Worm (Caenorhabditis elegans) whole organism, mixed stage, embryonic: ENCODE data around the gene F57B9.8.
A peak's percentile ranks its signal among the peaks of the same experiment; 100 is the strongest.

Source experiments
- M03D4.4 ChIP-seq: sonication (generic microtip); optimal IDR thresholded peaks from 2 replicates; lab custom pipeline; 2017; ENCODE audit warnings: mild to moderate bottlenecking, missing genetic modification characterization, missing compliant biosample characterization
- bed-3 ChIP-seq: fragments of 200-800 bp; sonication (Bioruptor generic); optimal IDR thresholded peaks from 3 replicates; lab custom pipeline; 2018; ENCODE audit warnings: mild to moderate bottlenecking, missing genetic modification characterization, moderate library complexity, missing compliant biosample characterization
- blmp-1 ChIP-seq: fragments of 150-350 bp; optimal IDR thresholded peaks from 2 replicates; lab custom pipeline; 2014; ENCODE audit warnings: missing biosample characterization, missing genetic modification characterization
- ceh-39 ChIP-seq: fragments of 150-350 bp; optimal IDR thresholded peaks from 2 replicates; lab custom pipeline; 2014; ENCODE audit warnings: missing biosample characterization, missing genetic modification characterization
- ces-1 ChIP-seq: fragments of 150-350 bp; optimal IDR thresholded peaks from 2 replicates; lab custom pipeline; 2014; ENCODE audit warnings: missing biosample characterization, missing genetic modification reagents, missing genetic modification characterization
- cnd-1 ChIP-seq: fragments of 200-800 bp; sonication (Bioruptor generic); optimal IDR thresholded peaks from 2 replicates; lab custom pipeline; 2018; ENCODE audit warnings: mild to moderate bottlenecking, missing genetic modification characterization, missing compliant biosample characterization
- drap-1 ChIP-seq: fragments of 200-800 bp; sonication (Bioruptor generic); optimal IDR thresholded peaks from 3 replicates; lab custom pipeline; 2018; ENCODE audit warnings: mild to moderate bottlenecking, missing genetic modification characterization, missing compliant biosample characterization
- elt-1 ChIP-seq: sonication (generic microtip); optimal IDR thresholded peaks from 2 replicates; lab custom pipeline; 2017; ENCODE audit warnings: missing genetic modification characterization, mild to moderate bottlenecking, missing compliant biosample characterization, antibody characterized with exemption, moderate library complexity, borderline replicate concordance; ENCODE audit not compliant: insufficient read depth
- elt-3 ChIP-seq: fragments of 150-350 bp; optimal IDR thresholded peaks from 2 replicates; lab custom pipeline; 2014; ENCODE audit warnings: missing biosample characterization, missing genetic modification characterization
- flh-1 ChIP-seq: fragments of 200-800 bp; sonication (Bioruptor generic); optimal IDR thresholded peaks from 2 replicates; lab custom pipeline; 2018; ENCODE audit warnings: mild to moderate bottlenecking, missing genetic modification characterization, moderate library complexity, missing compliant biosample characterization
- ham-2 ChIP-seq: fragments of 200-800 bp; sonication (Bioruptor generic); optimal IDR thresholded peaks from 2 replicates; lab custom pipeline; 2018; ENCODE audit warnings: mild to moderate bottlenecking, missing genetic modification characterization, missing compliant biosample characterization
- hlh-1 ChIP-seq: fragments of 150-350 bp; optimal IDR thresholded peaks from 2 replicates; lab custom pipeline; 2014; ENCODE audit warnings: missing biosample characterization, missing genetic modification reagents, missing genetic modification characterization
- lin-13 ChIP-seq: fragments of 150-350 bp; optimal IDR thresholded peaks from 2 replicates; lab custom pipeline; 2014; ENCODE audit warnings: missing biosample characterization, missing genetic modification characterization
- lin-32 ChIP-seq: fragments of 200-800 bp; sonication (Bioruptor generic); optimal IDR thresholded peaks from 2 replicates; lab custom pipeline; 2018; ENCODE audit warnings: mild to moderate bottlenecking, missing genetic modification characterization, missing compliant biosample characterization
- lsy-2 ChIP-seq: fragments of 150-350 bp; optimal IDR thresholded peaks from 2 replicates; lab custom pipeline; 2014; ENCODE audit warnings: missing biosample characterization, missing genetic modification characterization
- mab-5 ChIP-seq: fragments of 150-350 bp; optimal IDR thresholded peaks from 2 replicates; lab custom pipeline; 2014; ENCODE audit warnings: missing biosample characterization, missing genetic modification characterization
- mep-1 ChIP-seq: fragments of 150-350 bp; optimal IDR thresholded peaks from 2 replicates; lab custom pipeline; 2017; ENCODE audit warnings: missing biosample characterization, missing genetic modification reagents, missing genetic modification characterization, inconsistent platforms
- mls-2 ChIP-seq: sonication (generic microtip); optimal IDR thresholded peaks from 2 replicates; lab custom pipeline; 2016; ENCODE audit warnings: mild to moderate bottlenecking, missing genetic modification characterization, moderate library complexity, missing compliant biosample characterization
- nhr-12 ChIP-seq: fragments of 150-350 bp; optimal IDR thresholded peaks from 2 replicates; lab custom pipeline; 2014; ENCODE audit warnings: missing biosample characterization, missing genetic modification characterization
- nhr-2 ChIP-seq: fragments of 150-350 bp; optimal IDR thresholded peaks from 2 replicates; lab custom pipeline; 2014; ENCODE audit warnings: missing biosample characterization, missing genetic modification characterization
- nhr-237 ChIP-seq: fragments of 150-350 bp; optimal IDR thresholded peaks from 2 replicates; lab custom pipeline; 2014; ENCODE audit warnings: missing biosample characterization, missing genetic modification characterization
- nhr-28 ChIP-seq: fragments of 150-350 bp; optimal IDR thresholded peaks from 2 replicates; lab custom pipeline; 2014; ENCODE audit warnings: missing biosample characterization, missing genetic modification characterization
- nhr-76 ChIP-seq: sonication (generic microtip); optimal IDR thresholded peaks from 2 replicates; lab custom pipeline; 2017; ENCODE audit warnings: missing biosample characterization, missing genetic modification characterization
- pha-4 ChIP-seq: fragments of 150-350 bp; optimal IDR thresholded peaks from 2 replicates; lab custom pipeline; 2018; ENCODE audit warnings: missing biosample characterization, missing genetic modification reagents, missing genetic modification characterization
- snpc-4 ChIP-seq: fragments of 150-350 bp; optimal IDR thresholded peaks from 2 replicates; lab custom pipeline; 2014; ENCODE audit warnings: missing biosample characterization, missing genetic modification characterization
- sptf-1 ChIP-seq: sonication (generic microtip); optimal IDR thresholded peaks from 2 replicates; lab custom pipeline; 2017; ENCODE audit warnings: mild to moderate bottlenecking, missing genetic modification characterization, moderate library complexity, missing compliant biosample characterization
- unc-120 ChIP-seq: sonication (generic microtip); optimal IDR thresholded peaks from 2 replicates; lab custom pipeline; 2017; ENCODE audit warnings: missing genetic modification characterization, missing compliant biosample characterization; ENCODE audit not compliant: poor library complexity, severe bottlenecking
- zip-8 ChIP-seq: fragments of 150-350 bp; optimal IDR thresholded peaks from 2 replicates; lab custom pipeline; 2014; ENCODE audit warnings: missing biosample characterization, missing genetic modification characterization

F57B9.8 gene

DNA sequence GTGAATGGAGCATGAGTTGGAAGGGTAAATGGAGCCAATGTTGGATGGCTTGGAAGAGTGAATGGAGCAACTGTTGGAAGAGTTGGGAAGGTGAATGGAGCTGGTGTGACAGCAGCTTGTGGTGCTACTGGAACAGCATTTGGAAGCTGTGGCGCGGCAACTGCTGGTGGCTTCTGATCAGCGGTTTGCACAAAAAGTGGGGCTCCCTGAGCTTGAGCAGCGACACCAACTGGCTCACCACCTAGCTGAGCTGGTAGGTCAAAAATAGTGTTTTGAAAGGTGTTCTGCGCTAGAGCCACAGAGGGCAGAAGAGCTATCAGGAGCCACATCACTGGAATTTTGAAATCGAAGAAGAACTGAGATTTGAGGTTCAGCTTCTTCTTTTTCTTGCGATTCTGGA is 10.2 kb upstream of the F57B9.8 start:
- no peak for TF ChIP-seq nhr-76 (tag; lab: Kevin White, UChicago)
- no peak for TF ChIP-seq blmp-1
- TF ChIP-seq sptf-1 (tag; lab: Kevin White, UChicago), result no peak
- no peak for TF ChIP-seq nhr-2 (tag; lab: Kevin White, UChicago)
- TF ChIP-seq mls-2 (tag; lab: Kevin White, UChicago), result no peak
- TF ChIP-seq elt-1 (tag; lab: Kevin White, UChicago), result no peak
- no peak for TF ChIP-seq nhr-28 (tag; lab: Kevin White, UChicago)

ce11 chrIII:6939523-6939922 is 4.4 kb upstream of the F57B9.8 start, which contains the start of gene F57B9.3:
TSS of gene F57B9.3 (plus strand) at chrIII:6939823.
- TF ChIP-seq blmp-1 (no peak), nhr-237 (tag; lab: Kevin White, UChicago) (no peak), snpc-4 (tag; lab: Kevin White, UChicago) (no peak), nhr-12 (tag; lab: Kevin White, UChicago) (no peak), drap-1 (GFP tag; lab: Kevin White, UChicago) (no peak), lin-13 (tag; lab: Kevin White, UChicago) (no peak), unc-120 (tag; lab: Kevin White, UChicago) (no peak), zip-8 (tag; lab: Kevin White, UChicago) (no peak), mep-1 (tag; lab: Kevin White, UChicago) (no peak), M03D4.4 (tag; lab: Kevin White, UChicago) (no peak), elt-3 (tag; lab: Kevin White, UChicago) (no peak), pha-4 (tag; lab: Kevin White, UChicago) (no peak), cnd-1 (tag; lab: Kevin White, UChicago) (no peak), hlh-1 (tag; lab: Kevin White, UChicago) (no peak), lsy-2 (no peak), ceh-39 (no peak)

ce11 chrIII:6931896-6932295 is 3.2 kb downstream of the F57B9.8 start, which contains the start of gene byn-1:
TSS of gene byn-1 (plus strand) at chrIII:6932001.
- TF ChIP-seq bed-3 (GFP tag; lab: Kevin White, UChicago), result no peak
- TF ChIP-seq ceh-39, result no peak
- TF ChIP-seq hlh-1 (tag; lab: Kevin White, UChicago), result no peak
- no peak for TF ChIP-seq ham-2 (GFP tag; lab: Kevin White, UChicago)
- no peak for TF ChIP-seq snpc-4 (tag; lab: Kevin White, UChicago)
- no peak for TF ChIP-seq flh-1 (GFP tag; lab: Kevin White, UChicago)
- TF ChIP-seq lin-32 (GFP tag; lab: Kevin White, UChicago), result no peak
- TF ChIP-seq ces-1 (GFP tag; lab: Kevin White, UChicago), result no peak
- no peak for TF ChIP-seq blmp-1
- no peak for TF ChIP-seq drap-1 (GFP tag; lab: Kevin White, UChicago)
- no peak for TF ChIP-seq zip-8 (tag; lab: Kevin White, UChicago)
- no peak for TF ChIP-seq unc-120 (tag; lab: Kevin White, UChicago)
- TF ChIP-seq nhr-76 (tag; lab: Kevin White, UChicago), result no peak
- TF ChIP-seq nhr-237 (tag; lab: Kevin White, UChicago), result no peak
- no peak for TF ChIP-seq mab-5 (tag; lab: Kevin White, UChicago)
- TF ChIP-seq mep-1 (tag; lab: Kevin White, UChicago), result no peak
- no peak for TF ChIP-seq elt-1 (tag; lab: Kevin White, UChicago)
- TF ChIP-seq, all 35 proteins: peak for 0

ce11 chrIII:6929558-6930167 is 5.5 kb downstream of the F57B9.8 start, which contains the start of gene inf-1:
TSS of gene inf-1 (plus strand) at chrIII:6930134.
- TF ChIP-seq unc-120 (tag; lab: Kevin White, UChicago) (no peak), lsy-2 (peak; percentile 52), nhr-237 (tag; lab: Kevin White, UChicago) (peak; percentile 28)

DNA sequence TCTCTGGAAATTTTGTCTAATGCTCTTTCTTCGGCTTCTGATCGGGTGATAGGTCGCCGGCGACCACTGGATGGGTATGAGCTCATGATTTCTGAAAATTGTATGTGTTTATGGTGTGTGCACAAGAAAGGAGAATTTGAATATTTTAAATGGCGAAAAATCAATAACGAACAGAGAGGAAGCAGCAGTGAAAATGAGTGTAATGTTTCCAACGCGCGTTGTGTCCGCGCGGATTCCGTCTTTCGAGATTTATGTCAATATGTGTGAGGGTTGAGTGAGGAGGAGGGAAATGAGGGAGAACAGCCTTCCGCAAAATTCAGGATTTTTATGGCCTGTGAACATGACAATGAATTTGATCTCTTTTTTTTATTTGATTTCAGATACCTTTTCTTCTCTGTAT is 6.4 kb downstream of the F57B9.8 start, which contains the start of gene flap-1:
Gene flap-1, minus strand, starts transcription at position 101 of the 400 bp plus-strand sequence.
- TF ChIP-seq nhr-12 (tag; lab: Kevin White, UChicago), result no peak
- TF ChIP-seq pha-4 (tag; lab: Kevin White, UChicago), result peak; percentile 41
- TF ChIP-seq hlh-1 (tag; lab: Kevin White, UChicago), result peak; percentile 38
